Worm (Caenorhabditis elegans): ENCODE data around the gene Y43C5A.3.

The Y43C5A.3 gene

ce11 chrIV:10281482-10281881, 7.6 kb downstream of the Y43C5A.3 start, which contains the start of gene thk-1:
Gene thk-1, minus strand, starts transcription at chrIV:10281582.
- TF ChIP-seq F13C5.2 (tag; optimal IDR thresholded peaks at IDR 0.05) (no peak), scrt-1 (GFP tag; IDR thresholded peaks at IDR 0.05) (no peak), hmbx-1 (tag; optimal IDR thresholded peaks at IDR 0.05) (no peak), pes-1 (GFP tag; IDR thresholded peaks at IDR 0.05) (no peak), ets-7 (tag; optimal IDR thresholded peaks at IDR 0.05) (no peak), sea-1 (GFP tag; conservative IDR thresholded peaks at IDR 0.05) (no peak), hmg-4 (GFP tag; optimal IDR thresholded peaks at IDR 0.05) (no peak), aly-1 (tag; optimal IDR thresholded peaks at IDR 0.05) (no peak), ceh-36 (tag; optimal IDR thresholded peaks at IDR 0.05) (no peak)

DNA sequence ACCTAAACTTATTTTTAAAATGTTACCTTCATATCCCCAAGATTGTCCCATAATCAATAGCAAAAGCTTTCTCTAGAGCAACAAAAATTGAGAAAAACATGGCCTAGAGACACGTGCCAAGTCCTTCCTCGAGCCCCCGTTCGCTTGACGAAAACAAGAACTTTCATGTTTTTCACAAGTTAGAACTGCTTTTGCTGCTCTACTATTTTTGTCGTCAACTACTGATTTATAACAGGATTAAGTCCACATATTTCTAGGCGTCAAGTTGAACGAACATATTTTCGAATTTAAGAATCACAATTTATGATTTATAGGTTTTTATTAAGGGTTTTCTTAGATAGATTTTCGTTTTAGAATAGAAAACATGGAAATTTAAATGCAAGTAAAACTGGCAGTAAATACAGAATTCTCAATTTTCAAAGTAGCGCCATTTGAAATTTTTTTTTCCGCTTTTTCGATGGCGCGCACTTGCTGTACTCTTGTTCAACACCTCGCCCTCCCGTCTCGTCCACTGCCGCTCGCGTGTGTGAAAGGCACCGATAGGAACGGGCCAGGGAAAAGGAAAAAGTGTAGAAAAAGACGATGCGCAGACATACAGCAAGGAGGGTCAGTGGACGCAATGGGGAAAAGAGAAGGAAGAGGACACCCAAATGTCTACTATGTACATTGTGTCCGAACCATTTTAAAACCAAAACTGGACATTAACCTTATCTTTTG, 10.5 kb downstream of the Y43C5A.3 start, which contains the start of gene rad-51:
TSS of gene rad-51 (minus strand) at position 51 of the 717 bp plus-strand sequence.
- peak; percentile 60 for TF ChIP-seq F13C5.2 (tag; optimal IDR thresholded peaks at IDR 0.05)
- no peak for TF ChIP-seq tra-4 (tag; optimal IDR thresholded peaks at IDR 0.05)
- no peak for TF ChIP-seq ceh-13 (GFP tag; optimal IDR thresholded peaks at IDR 0.05)
- TF ChIP-seq B0310.2 (tag; optimal IDR thresholded peaks at IDR 0.05), result no peak
- no peak for TF ChIP-seq tbx-37 (GFP tag; conservative IDR thresholded peaks at IDR 0.05)
- no peak for TF ChIP-seq pes-1 (GFP tag; IDR thresholded peaks at IDR 0.05)
- TF ChIP-seq hnd-1 (tag; optimal IDR thresholded peaks at IDR 0.05), result no peak
- TF ChIP-seq ets-7 (tag; optimal IDR thresholded peaks at IDR 0.05), result no peak
- TF ChIP-seq scrt-1 (GFP tag; IDR thresholded peaks at IDR 0.05), result no peak
- TF ChIP-seq sea-1 (GFP tag; conservative IDR thresholded peaks at IDR 0.05), result no peak
- no peak for TF ChIP-seq tbx-11 (GFP tag; IDR thresholded peaks at IDR 0.05)
- no peak for TF ChIP-seq ama-1 (optimal IDR thresholded peaks at IDR 0.05)
- peak; percentile 44 for TF ChIP-seq hmg-4 (GFP tag; optimal IDR thresholded peaks at IDR 0.05)
- peak; percentile 37 for TF ChIP-seq aly-1 (tag; optimal IDR thresholded peaks at IDR 0.05)
- TF ChIP-seq ceh-36 (tag; optimal IDR thresholded peaks at IDR 0.05), result no peak
- no peak for TF ChIP-seq flt-1 (GFP tag; IDR thresholded peaks at IDR 0.05)
- no peak for TF ChIP-seq hmbx-1 (tag; optimal IDR thresholded peaks at IDR 0.05)

ce11 chrIV:10285328-10285727, 11.5 kb downstream of the Y43C5A.3 start:
- TF ChIP-seq hmbx-1 (tag; optimal IDR thresholded peaks at IDR 0.05), result no peak
- no peak for TF ChIP-seq tbx-11 (GFP tag; IDR thresholded peaks at IDR 0.05)
- no peak for TF ChIP-seq tbx-37 (GFP tag; conservative IDR thresholded peaks at IDR 0.05)
- TF ChIP-seq hnd-1 (tag; optimal IDR thresholded peaks at IDR 0.05), result no peak
- no peak for TF ChIP-seq ama-1 (optimal IDR thresholded peaks at IDR 0.05)
- TF ChIP-seq ets-7 (tag; optimal IDR thresholded peaks at IDR 0.05), result no peak
- TF ChIP-seq pes-1 (GFP tag; IDR thresholded peaks at IDR 0.05), result no peak
- no peak for TF ChIP-seq ceh-36 (tag; optimal IDR thresholded peaks at IDR 0.05)
- no peak for TF ChIP-seq hmg-4 (GFP tag; optimal IDR thresholded peaks at IDR 0.05)
- no peak for TF ChIP-seq sea-1 (GFP tag; conservative IDR thresholded peaks at IDR 0.05)
- no peak for TF ChIP-seq flt-1 (GFP tag; IDR thresholded peaks at IDR 0.05)
- TF ChIP-seq B0310.2 (tag; optimal IDR thresholded peaks at IDR 0.05), result no peak
- no peak for TF ChIP-seq F13C5.2 (tag; optimal IDR thresholded peaks at IDR 0.05)
- TF ChIP-seq tra-4 (tag; optimal IDR thresholded peaks at IDR 0.05), result no peak
- no peak for TF ChIP-seq ceh-13 (GFP tag; optimal IDR thresholded peaks at IDR 0.05)

ce11 chrIV:10286655-10287054, 12.8 kb downstream of the Y43C5A.3 start, which contains the start of gene ebax-1:
Gene ebax-1, plus strand, starts transcription at chrIV:10286955.
- TF ChIP-seq hmbx-1 (tag; optimal IDR thresholded peaks at IDR 0.05) (no peak), pes-1 (GFP tag; IDR thresholded peaks at IDR 0.05) (no peak), hmg-4 (GFP tag; optimal IDR thresholded peaks at IDR 0.05) (no peak), tbx-11 (GFP tag; IDR thresholded peaks at IDR 0.05) (no peak), ama-1 (optimal IDR thresholded peaks at IDR 0.05) (no peak), B0310.2 (tag; optimal IDR thresholded peaks at IDR 0.05) (no peak), scrt-1 (GFP tag; IDR thresholded peaks at IDR 0.05) (no peak), sea-1 (GFP tag; conservative IDR thresholded peaks at IDR 0.05) (no peak)

ce11 chrIV:10288575-10288974, 14.7 kb downstream of the Y43C5A.3 start:
- no peak for TF ChIP-seq scrt-1 (GFP tag; IDR thresholded peaks at IDR 0.05)
- no peak for TF ChIP-seq tra-4 (tag; optimal IDR thresholded peaks at IDR 0.05)
- no peak for TF ChIP-seq hmbx-1 (tag; optimal IDR thresholded peaks at IDR 0.05)
- TF ChIP-seq aly-1 (tag; optimal IDR thresholded peaks at IDR 0.05), result no peak
- TF ChIP-seq tbx-11 (GFP tag; IDR thresholded peaks at IDR 0.05), result no peak
- TF ChIP-seq flt-1 (GFP tag; IDR thresholded peaks at IDR 0.05), result no peak
- TF ChIP-seq pes-1 (GFP tag; IDR thresholded peaks at IDR 0.05), result no peak
- TF ChIP-seq tbx-37 (GFP tag; conservative IDR thresholded peaks at IDR 0.05), result no peak
- no peak for TF ChIP-seq ama-1 (optimal IDR thresholded peaks at IDR 0.05)
- TF ChIP-seq hmg-4 (GFP tag; optimal IDR thresholded peaks at IDR 0.05), result no peak
- TF ChIP-seq ceh-13 (GFP tag; optimal IDR thresholded peaks at IDR 0.05), result no peak
- no peak for TF ChIP-seq sea-1 (GFP tag; conservative IDR thresholded peaks at IDR 0.05)
- TF ChIP-seq B0310.2 (tag; optimal IDR thresholded peaks at IDR 0.05), result no peak
- no peak for TF ChIP-seq F13C5.2 (tag; optimal IDR thresholded peaks at IDR 0.05)

DNA sequence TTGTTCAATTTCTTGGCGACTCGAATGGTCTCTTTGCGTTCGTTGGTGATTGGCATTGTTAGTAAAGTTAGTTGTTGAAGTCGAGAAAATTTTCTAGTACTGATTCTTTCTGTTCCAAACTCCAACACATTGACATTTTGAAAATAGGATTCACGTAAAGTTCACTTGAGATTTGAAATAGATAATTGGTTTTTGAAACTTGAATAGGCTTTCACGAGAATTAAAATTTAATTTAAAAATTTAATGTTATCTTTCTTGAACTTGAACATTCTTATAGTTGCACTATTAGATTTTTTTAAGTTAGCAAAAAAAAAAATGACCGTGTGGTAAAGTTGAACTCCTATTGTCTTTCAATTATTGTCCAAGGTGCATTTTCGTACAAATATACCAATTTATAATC, 20.2 kb downstream of the Y43C5A.3 start, which contains the start of gene R09E10.6:
TSS of gene R09E10.6 (minus strand) at position 101 of the 400 bp plus-strand sequence.
- no peak for TF ChIP-seq B0310.2 (tag; optimal IDR thresholded peaks at IDR 0.05)

- TF ChIP-seq scrt-1 (GFP tag; IDR thresholded peaks at IDR 0.05), result no peak
- TF ChIP-seq hmg-4 (GFP tag; optimal IDR thresholded peaks at IDR 0.05), result no peak
- TF ChIP-seq tbx-11 (GFP tag; IDR thresholded peaks at IDR 0.05), result no peak
- no peak for TF ChIP-seq ama-1 (optimal IDR thresholded peaks at IDR 0.05)
- TF ChIP-seq sea-1 (GFP tag; conservative IDR thresholded peaks at IDR 0.05), result no peak
- TF ChIP-seq B0310.2 (tag; optimal IDR thresholded peaks at IDR 0.05), result no peak
- no peak for TF ChIP-seq F13C5.2 (tag; optimal IDR thresholded peaks at IDR 0.05)
- no peak for TF ChIP-seq pes-1 (GFP tag; IDR thresholded peaks at IDR 0.05)
- TF ChIP-seq aly-1 (tag; optimal IDR thresholded peaks at IDR 0.05), result no peak
- no peak for TF ChIP-seq hmbx-1 (tag; optimal IDR thresholded peaks at IDR 0.05)
- no peak for TF ChIP-seq tbx-37 (GFP tag; conservative IDR thresholded peaks at IDR 0.05)
- no peak for TF ChIP-seq tra-4 (tag; optimal IDR thresholded peaks at IDR 0.05)
- no peak for TF ChIP-seq flt-1 (GFP tag; IDR thresholded peaks at IDR 0.05)
- TF ChIP-seq hnd-1 (tag; optimal IDR thresholded peaks at IDR 0.05), result no peak
- no peak for TF ChIP-seq ceh-36 (tag; optimal IDR thresholded peaks at IDR 0.05)
- no peak for TF ChIP-seq ets-7 (tag; optimal IDR thresholded peaks at IDR 0.05)
- TF ChIP-seq ceh-13 (GFP tag; optimal IDR thresholded peaks at IDR 0.05), result no peak
These were observed 21.2 kb downstream of the Y43C5A.3 start, which contains the start of gene R09E10.13 for ce11 chrIV:10295084-10295483. Gene R09E10.13, minus strand, starts transcription at chrIV:10295144.
